Worm (Caenorhabditis elegans): ENCODE measurements around the gene klp-20.

klp-20 gene

DNA sequence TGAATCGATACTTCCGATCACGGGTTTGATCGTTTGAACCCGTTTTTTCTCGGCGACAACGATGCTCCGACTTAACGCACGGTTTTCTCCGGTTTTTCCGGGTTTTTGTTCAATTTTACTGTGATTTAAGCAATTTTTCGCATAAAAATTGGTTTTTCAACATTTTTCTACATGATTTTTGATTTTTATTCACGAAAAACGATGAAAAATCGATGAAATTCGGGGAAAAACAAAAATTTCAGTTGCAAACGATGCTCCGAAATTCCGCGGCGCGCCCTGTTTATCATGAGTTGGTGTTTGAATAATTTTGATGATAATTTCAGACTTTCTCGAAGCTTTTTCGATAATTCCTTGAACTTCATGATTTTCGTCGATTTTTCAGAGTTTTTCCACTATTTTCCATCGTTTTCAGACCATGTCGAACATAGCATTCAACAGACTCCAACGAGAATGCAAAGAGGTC is 21.3 kb upstream of the klp-20 start, which contains the start of gene ubc-20 (continued):
- TF ChIP-seq sup-37 (GFP tag; optimal IDR thresholded peaks at IDR 0.05) (no peak), F16B12.6 (tag; optimal IDR thresholded peaks at IDR 0.05) (no peak), nhr-20 (tag; optimal IDR thresholded peaks at IDR 0.05) (no peak), efl-3 (GFP tag; optimal IDR thresholded peaks at IDR 0.05) (no peak), aly-2 (tag; optimal IDR thresholded peaks at IDR 0.05) (no peak), ztf-11 (tag; optimal IDR thresholded peaks at IDR 0.05) (no peak), ceh-82 (tag; optimal IDR thresholded peaks at IDR 0.05) (no peak), lir-3 (tag; optimal IDR thresholded peaks at IDR 0.05; ENCODE audit: poor library complexity) (no peak), pax-3 (tag; optimal IDR thresholded peaks at IDR 0.05) (no peak), hlh-4 (tag; optimal IDR thresholded peaks at IDR 0.05) (no peak), fkh-4 (tag; optimal IDR thresholded peaks at IDR 0.05; ENCODE audit: borderline replicate concordance) (no peak), nhr-19 (GFP tag; conservative IDR thresholded peaks at IDR 0.05) (no peak), skn-1 (tag; optimal IDR thresholded peaks at IDR 0.05) (peak; percentile 74), ceh-63 (GFP tag; optimal IDR thresholded peaks at IDR 0.05) (no peak), xbp-1 (tag; optimal IDR thresholded peaks at IDR 0.05) (peak; percentile 7), lin-14 (GFP tag; optimal IDR thresholded peaks at IDR 0.05) (no peak), nhr-76 (tag; optimal IDR thresholded peaks at IDR 0.05) (no peak), alr-1 (tag; optimal IDR thresholded peaks at IDR 0.05; ENCODE audit: borderline replicate concordance) (no peak), fos-1 (tag; optimal IDR thresholded peaks at IDR 0.05) (no peak), lin-35 (GFP tag; optimal IDR thresholded peaks at IDR 0.05) (peak; percentile 17 to 61), nhr-237 (tag; optimal IDR thresholded peaks at IDR 0.05) (no peak), mef-2 (tag; optimal IDR thresholded peaks at IDR 0.05) (no peak), lsy-2 (tag; optimal IDR thresholded peaks at IDR 0.05) (peak; percentile 21 to 57), ceh-8 (GFP tag; optimal IDR thresholded peaks at IDR 0.05) (no peak), nhr-71 (tag; optimal IDR thresholded peaks at IDR 0.05) (peak; percentile 38), snpc-4 (tag; optimal IDR thresholded peaks at IDR 0.05) (no peak), lin-15B (tag; optimal IDR thresholded peaks at IDR 0.05) (no peak), nhr-28 (tag; optimal IDR thresholded peaks at IDR 0.05) (no peak), snu-23 (GFP tag; optimal IDR thresholded peaks at IDR 0.05) (peak; percentile 48), C04F5.9 (tag; optimal IDR thresholded peaks at IDR 0.05) (no peak), unc-98 (GFP tag; IDR thresholded peaks at IDR 0.05) (no peak), C34B4.2 (tag; optimal IDR thresholded peaks at IDR 0.05) (no peak), irx-1 (tag; optimal IDR thresholded peaks at IDR 0.05) (peak; percentile 38), elt-3 (tag; optimal IDR thresholded peaks at IDR 0.05) (no peak), mep-1 (tag; optimal IDR thresholded peaks at IDR 0.05) (no peak), nhr-47 (tag; optimal IDR thresholded peaks at IDR 0.05) (peak; percentile 39), pqm-1 (tag; optimal IDR thresholded peaks at IDR 0.05) (no peak), ama-1 (optimal IDR thresholded peaks at IDR 0.05) (no peak), tbx-2 (tag; optimal IDR thresholded peaks at IDR 0.05) (peak; percentile 22), aha-1 (tag; optimal IDR thresholded peaks at IDR 0.05) (no peak), unc-30 (tag; optimal IDR thresholded peaks at IDR 0.05) (no peak), tlp-1 (tag; optimal IDR thresholded peaks at IDR 0.05) (no peak), swsn-7 (tag; optimal IDR thresholded peaks at IDR 0.05) (peak; percentile 3), nhr-90 (tag; optimal IDR thresholded peaks at IDR 0.05; ENCODE audit: poor library complexity) (no peak), nhr-84 (tag; optimal IDR thresholded peaks at IDR 0.05) (no peak), lin-13 (GFP tag; optimal IDR thresholded peaks at IDR 0.05) (no peak), nhr-77 (tag; optimal IDR thresholded peaks at IDR 0.05) (no peak), vab-15 (tag; optimal IDR thresholded peaks at IDR 0.05) (no peak), sox-4 (tag; optimal IDR thresholded peaks at IDR 0.05) (no peak), dpl-1 (GFP tag; optimal IDR thresholded peaks at IDR 0.05) (peak in 2 of 3 experiments; percentile 24 to 50), nhr-85 (tag) (peak; percentile 75), hpl-2 (GFP tag; optimal IDR thresholded peaks at IDR 0.05) (no peak), sptf-1 (tag; optimal IDR thresholded peaks at IDR 0.05) (no peak), zag-1 (tag; optimal IDR thresholded peaks at IDR 0.05) (no peak), fkh-10 (GFP tag; optimal IDR thresholded peaks at IDR 0.05) (no peak)
